Fruit fly (Drosophila melanogaster): ENCODE measurements around the gene CG15425.

DNA sequence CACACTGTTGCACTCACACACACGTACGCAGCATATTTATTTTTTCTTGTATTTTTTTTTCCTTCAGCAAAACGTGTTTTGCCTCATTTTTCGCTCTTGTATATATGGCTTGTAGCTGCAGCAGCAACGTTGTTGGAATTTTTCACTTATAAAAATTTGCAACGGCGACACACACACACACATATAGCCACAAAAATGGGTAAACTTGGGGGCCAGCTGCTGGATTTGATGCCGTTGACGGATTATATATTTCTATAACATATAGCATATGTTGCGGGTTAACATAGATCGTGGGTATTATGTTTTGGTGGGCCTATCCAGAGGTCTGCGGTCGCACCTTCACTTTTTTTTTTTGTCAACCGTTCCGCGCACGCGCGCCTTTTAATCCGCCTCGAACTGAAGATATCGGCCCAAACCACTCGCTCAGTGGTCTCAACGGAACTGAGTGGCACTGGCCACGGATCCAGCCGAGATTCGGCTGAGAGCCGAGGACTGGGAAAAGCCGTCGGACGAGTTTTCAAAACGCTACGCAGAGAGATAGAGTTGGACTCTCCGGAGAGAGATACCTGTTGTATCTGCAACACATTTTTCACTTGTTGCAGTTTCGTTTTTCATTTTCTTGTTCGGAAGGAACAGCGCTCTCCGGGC lies 35.9 kb upstream of the CG15425 start, which contains the start of gene ft:
- TF ChIP-seq EcR (GFP tag; optimal IDR thresholded peaks at IDR 0.05) (peak; percentile 1), Pif1A (GFP tag; optimal IDR thresholded peaks at IDR 0.05) (no peak), rn (GFP tag; IDR thresholded peaks at IDR 0.05) (no peak), CG8301 (tag; optimal IDR thresholded peaks at IDR 0.05) (no peak), CG32121 (GFP tag; IDR thresholded peaks at IDR 0.05) (no peak)
